Worm (Caenorhabditis elegans): Measurements from ENCODE around the gene srh-139.

DNA sequence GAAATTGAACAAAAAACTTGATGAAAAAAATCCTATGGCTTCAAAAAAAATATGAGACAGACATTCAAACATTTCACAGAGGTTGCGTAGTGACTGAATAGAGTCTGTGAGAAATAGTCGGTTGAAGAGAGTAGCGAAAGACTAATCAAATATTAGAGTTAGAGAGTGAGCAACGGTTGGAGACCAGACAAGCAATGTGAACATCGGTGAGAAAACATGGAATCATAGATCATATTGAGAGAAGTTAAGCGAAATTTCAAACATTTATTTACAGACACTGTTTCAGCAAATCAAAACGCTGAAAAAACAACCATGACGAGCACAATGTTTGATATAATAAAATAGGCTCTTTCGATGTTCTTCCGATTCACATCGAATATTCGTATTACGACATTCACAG, 22.9 kb downstream of the srh-139 start:
- TF ChIP-seq flt-1 (GFP tag; IDR thresholded peaks at IDR 0.05) = no peak
- no peak for TF ChIP-seq tbx-11 (GFP tag; IDR thresholded peaks at IDR 0.05)
- no peak for TF ChIP-seq tbx-37 (GFP tag; conservative IDR thresholded peaks at IDR 0.05)
- no peak for TF ChIP-seq ama-1 (optimal IDR thresholded peaks at IDR 0.05)
- no peak for TF ChIP-seq ets-7 (tag; optimal IDR thresholded peaks at IDR 0.05)
- no peak for TF ChIP-seq hmg-4 (GFP tag; optimal IDR thresholded peaks at IDR 0.05)
- no peak for TF ChIP-seq B0310.2 (tag; optimal IDR thresholded peaks at IDR 0.05)
- TF ChIP-seq pes-1 (GFP tag; IDR thresholded peaks at IDR 0.05) = no peak
